Worm (Caenorhabditis elegans) whole organism, L4 larva: Measurements from ENCODE around the gene tag-314.

Source experiments
- mxl-3 ChIP-seq: fragments of 200-800 bp; sonication (Bioruptor generic); optimal IDR thresholded peaks from 2 replicates; lab custom pipeline; 2018; ENCODE audit warnings: mild to moderate bottlenecking, missing genetic modification characterization, missing compliant biosample characterization
- sdz-12 ChIP-seq: fragments of 200-800 bp; sonication (Bioruptor generic); optimal IDR thresholded peaks from 2 replicates; lab custom pipeline; 2018; ENCODE audit warnings: mild to moderate bottlenecking, missing genetic modification characterization, missing compliant biosample characterization

- no peak for TF ChIP-seq sdz-12 (GFP tag; lab: Kevin White, UChicago)
- peak; percentile 12 for TF ChIP-seq mxl-3
Measured at ce11 chrV:10388318-10388717, 40.2 kb downstream of the tag-314 start, which contains the start of gene AC3.5.
